Fruit fly (Drosophila melanogaster) whole organism, embryonic: ENCODE results near the gene Vps37B.

ENCODE experiments used
- ATbp ChIP-seq: fragments of 200-800 bp; sonication (Bioruptor generic); optimal IDR thresholded peaks from 2 replicates; lab custom pipeline; 2017; ENCODE audit warnings: missing biosample characterization, mild to moderate bottlenecking, missing genetic modification characterization, missing genetic modification reagents
- Aef1 ChIP-seq: fragments of 200-800 bp; sonication (Bioruptor generic); IDR thresholded peaks from 3 replicates; pipeline ENCODE4 v1.3.6; 2022; ENCODE audit warnings: missing biosample characterization, missing genetic modification characterization
- Antp ChIP-seq: fragments of 200-800 bp; sonication (Bioruptor generic); optimal IDR thresholded peaks from 3 replicates; lab custom pipeline; 2016; ENCODE audit warnings: missing biosample characterization, missing genetic modification characterization
- CG10543 ChIP-seq: fragments of 200-800 bp; sonication (Bioruptor generic); optimal IDR thresholded peaks from 3 replicates; lab custom pipeline; 2017; ENCODE audit warnings: missing biosample characterization, mild to moderate bottlenecking, missing genetic modification characterization, moderate library complexity
- CG10979 ChIP-seq: fragments of 200-800 bp; sonication (Bioruptor generic); optimal IDR thresholded peaks from 2 replicates; lab custom pipeline; 2018; ENCODE audit warnings: missing biosample characterization, mild to moderate bottlenecking, missing genetic modification characterization, moderate library complexity
- CG11093 ChIP-seq: fragments of 200-800 bp; sonication (Bioruptor generic); IDR thresholded peaks from 3 replicates; pipeline ENCODE4 v1.3.6; 2022; ENCODE audit warnings: missing biosample characterization, missing genetic modification characterization
- CG12071 ChIP-seq: fragments of 200-800 bp; sonication (Bioruptor generic); optimal IDR thresholded peaks from 3 replicates; lab custom pipeline; 2018; ENCODE audit warnings: missing biosample characterization, mild to moderate bottlenecking, missing genetic modification characterization
- CG14710 ChIP-seq: fragments of 200-800 bp; sonication (Bioruptor generic); optimal IDR thresholded peaks from 3 replicates; lab custom pipeline; 2019; ENCODE audit warnings: missing biosample characterization, mild to moderate bottlenecking, missing genetic modification characterization, moderate library complexity
- CG1647 ChIP-seq: fragments of 200-800 bp; sonication (Bioruptor generic); optimal IDR thresholded peaks from 3 replicates; lab custom pipeline; 2016; ENCODE audit warnings: missing biosample characterization, missing genetic modification characterization
- CG17829 ChIP-seq: fragments of 200-800 bp; optimal IDR thresholded peaks from 2 replicates; lab custom pipeline; 2019; ENCODE audit warnings: missing biosample characterization, mild to moderate bottlenecking, missing genetic modification characterization, moderate library complexity
- CG2712 ChIP-seq: fragments of 200-800 bp; optimal IDR thresholded peaks from 3 replicates; lab custom pipeline; 2019; ENCODE audit warnings: missing biosample characterization, mild to moderate bottlenecking, missing genetic modification characterization, moderate library complexity
- CG33213 ChIP-seq: fragments of 200-800 bp; sonication (Bioruptor generic); optimal IDR thresholded peaks from 3 replicates; lab custom pipeline; 2016; ENCODE audit warnings: missing biosample characterization, missing genetic modification characterization
- CG4424 ChIP-seq: fragments of 200-800 bp; sonication (Bioruptor generic); optimal IDR thresholded peaks from 3 replicates; lab custom pipeline; 2016; ENCODE audit warnings: missing biosample characterization, missing genetic modification characterization
- CG4820 ChIP-seq: fragments of 200-800 bp; sonication (Bioruptor generic); optimal IDR thresholded peaks from 3 replicates; lab custom pipeline; 2016; ENCODE audit warnings: missing biosample characterization, missing genetic modification characterization
- CG6689 ChIP-seq: fragments of 200-800 bp; sonication (Bioruptor generic); IDR thresholded peaks from 2 replicates; pipeline ENCODE4 v1.3.6; 2022; ENCODE audit warnings: missing biosample characterization, missing genetic modification characterization
- CG8924 ChIP-seq: fragments of 200-800 bp; optimal IDR thresholded peaks from 3 replicates; lab custom pipeline; 2019; ENCODE audit warnings: missing biosample characterization, mild to moderate bottlenecking, missing genetic modification characterization, moderate library complexity
- CrebB ChIP-seq: fragments of 200-800 bp; sonication (Bioruptor generic); optimal IDR thresholded peaks from 3 replicates; lab custom pipeline; 2018; ENCODE audit warnings: missing biosample characterization, mild to moderate bottlenecking, missing genetic modification characterization
- D ChIP-seq, 2 experiments: fragments of 200-800 bp in 1 of 2; fragments of >200 bp in 1 of 2; sonication (Bioruptor generic) in 1 of 2; optimal IDR thresholded peaks; 2 replicates in 1 of 2; 3 replicates in 1 of 2; lab custom pipeline; 2017; ENCODE audit warnings: mild to moderate bottlenecking in 1 of 2, missing biosample characterization in 1 of 2, missing genetic modification characterization in 1 of 2, missing genetic modification reagents in 1 of 2
- Dref ChIP-seq: fragments of 200-800 bp; sonication (Bioruptor generic); IDR thresholded peaks from 2 replicates; pipeline ENCODE4 v1.3.6; 2022; ENCODE audit warnings: missing biosample characterization, missing genetic modification characterization
- Ets97D ChIP-seq: fragments of 200-800 bp; sonication (Bioruptor generic); optimal IDR thresholded peaks from 3 replicates; lab custom pipeline; 2016; ENCODE audit warnings: missing biosample characterization, missing genetic modification characterization
- H15 ChIP-seq: fragments of 200-800 bp; sonication (Bioruptor generic); IDR thresholded peaks from 3 replicates; pipeline ENCODE4 v1.3.6; 2022; ENCODE audit warnings: missing biosample characterization, missing genetic modification characterization
- HLH3B ChIP-seq: fragments of 200-800 bp; sonication (Bioruptor generic); IDR thresholded peaks from 2 replicates; pipeline ENCODE4 v1.3.6; 2022; ENCODE audit warnings: missing biosample characterization, missing genetic modification characterization
- HmgD ChIP-seq: fragments of 200-800 bp; sonication (Bioruptor generic); optimal IDR thresholded peaks from 3 replicates; lab custom pipeline; 2016; ENCODE audit warnings: missing biosample characterization, missing genetic modification characterization
- Hsf ChIP-seq: fragments of 200-800 bp; sonication (Bioruptor generic); optimal IDR thresholded peaks from 3 replicates; lab custom pipeline; 2016; ENCODE audit warnings: missing biosample characterization, missing genetic modification characterization
- Mad ChIP-seq: fragments of 200-800 bp; sonication (Bioruptor generic); optimal IDR thresholded peaks from 2 replicates; lab custom pipeline; 2016; ENCODE audit warnings: missing biosample characterization, missing genetic modification characterization
- Myb ChIP-seq: fragments of 200-800 bp; sonication (Bioruptor generic); optimal IDR thresholded peaks from 2 replicates; lab custom pipeline; 2016; ENCODE audit warnings: missing biosample characterization, missing genetic modification characterization
- Ssrp ChIP-seq: fragments of 200-800 bp; sonication (Bioruptor generic); optimal IDR thresholded peaks from 2 replicates; lab custom pipeline; 2018; ENCODE audit warnings: missing biosample characterization, mild to moderate bottlenecking, missing genetic modification characterization, moderate library complexity
- Stat92E ChIP-seq, 3 experiments: fragments of >200 bp in 2 of 3; fragments of 200-800 bp in 1 of 3; sonication (Bioruptor generic) in 1 of 3; optimal IDR thresholded peaks; 2 replicates each; lab custom pipeline; 2017 to 2019; ENCODE audit warnings: missing biosample characterization in 3 of 3, missing genetic modification characterization in 3 of 3, mild to moderate bottlenecking in 1 of 3, moderate library complexity in 1 of 3
- bsh ChIP-seq, 2 experiments: fragments of 200-800 bp; sonication (Bioruptor generic); optimal IDR thresholded peaks; 2 replicates each; lab custom pipeline; 2017 to 2018; ENCODE audit warnings: mild to moderate bottlenecking in 2 of 2, missing biosample characterization in 2 of 2, missing genetic modification characterization in 2 of 2, moderate library complexity in 1 of 2
- chm ChIP-seq: fragments of 200-800 bp; sonication (Bioruptor generic); IDR thresholded peaks from 2 replicates; pipeline ENCODE4 v1.3.6; 2022; ENCODE audit warnings: missing biosample characterization, missing genetic modification characterization
- corto ChIP-seq: fragments of 200-800 bp; sonication (Bioruptor generic); optimal IDR thresholded peaks from 2 replicates; lab custom pipeline; 2016; ENCODE audit warnings: missing biosample characterization, mild to moderate bottlenecking, missing genetic modification characterization, moderate library complexity
- dmrt99B ChIP-seq: fragments of 200-800 bp; sonication (Bioruptor generic); optimal IDR thresholded peaks from 2 replicates; lab custom pipeline; 2018; ENCODE audit warnings: missing biosample characterization, mild to moderate bottlenecking, missing genetic modification characterization, moderate library complexity
- dysf ChIP-seq: fragments of 200-800 bp; sonication (Bioruptor generic); IDR thresholded peaks from 3 replicates; pipeline ENCODE4 v1.3.6; 2022; ENCODE audit warnings: missing biosample characterization, missing genetic modification characterization
- exex ChIP-seq: fragments of 200-800 bp; sonication (Bioruptor generic); optimal IDR thresholded peaks from 4 replicates; lab custom pipeline; 2018; ENCODE audit warnings: missing biosample characterization, mild to moderate bottlenecking, missing genetic modification characterization, moderate library complexity
- grau ChIP-seq: fragments of 200-800 bp; optimal IDR thresholded peaks from 3 replicates; lab custom pipeline; 2019; ENCODE audit warnings: missing biosample characterization, mild to moderate bottlenecking, missing genetic modification characterization, moderate library complexity
- her ChIP-seq: fragments of 200-800 bp; sonication (Bioruptor generic); optimal IDR thresholded peaks from 2 replicates; lab custom pipeline; 2016; ENCODE audit warnings: missing biosample characterization, missing genetic modification characterization
- inv ChIP-seq: fragments of 200-800 bp; sonication (Bioruptor generic); IDR thresholded peaks from 2 replicates; pipeline ENCODE4 v1.3.6; 2022; ENCODE audit warnings: missing biosample characterization, missing genetic modification characterization; ENCODE audit not compliant: partially characterized antibody
- klu ChIP-seq: fragments of 200-800 bp; sonication (Bioruptor generic); IDR thresholded peaks from 2 replicates; pipeline ENCODE4 v1.3.6; 2022; ENCODE audit warnings: missing biosample characterization, missing genetic modification characterization
- lmd ChIP-seq: fragments of 200-800 bp; sonication (Bioruptor generic); IDR thresholded peaks from 2 replicates; pipeline ENCODE4 v1.3.6; 2022; ENCODE audit warnings: missing biosample characterization, missing genetic modification characterization
- otp ChIP-seq: fragments of 200-800 bp; sonication (Bioruptor generic); IDR thresholded peaks from 3 replicates; pipeline ENCODE4, ENCODE4 v1.3.6; 2022; ENCODE audit warnings: missing biosample characterization, missing genetic modification characterization
- pros ChIP-seq: fragments of 200-800 bp; sonication (Bioruptor generic); optimal IDR thresholded peaks from 3 replicates; lab custom pipeline; 2019; ENCODE audit warnings: missing biosample characterization, mild to moderate bottlenecking, missing genetic modification characterization, moderate library complexity
- salm ChIP-seq: fragments of 200-800 bp; sonication (Bioruptor generic); optimal IDR thresholded peaks from 2 replicates; lab custom pipeline; 2018; ENCODE audit warnings: missing biosample characterization, mild to moderate bottlenecking, missing genetic modification characterization
- sc ChIP-seq, 3 experiments: fragments of >200 bp in 2 of 3; fragments of 200-800 bp in 1 of 3; sonication (Bioruptor generic) in 1 of 3; optimal IDR thresholded peaks; 2 replicates in 2 of 3; 3 replicates in 1 of 3; lab custom pipeline; 2017; ENCODE audit warnings: mild to moderate bottlenecking in 1 of 3, missing biosample characterization in 1 of 3, missing genetic modification characterization in 1 of 3, missing genetic modification reagents in 1 of 3
- slou ChIP-seq: fragments of 200-800 bp; sonication (Bioruptor generic); optimal IDR thresholded peaks from 3 replicates; lab custom pipeline; 2016; ENCODE audit warnings: missing biosample characterization, missing genetic modification characterization
- slp2 ChIP-seq: fragments of 200-800 bp; sonication (Bioruptor generic); optimal IDR thresholded peaks from 2 replicates; lab custom pipeline; 2016; ENCODE audit warnings: missing biosample characterization, missing genetic modification characterization
- stc ChIP-seq: fragments of 200-800 bp; sonication (Bioruptor generic); IDR thresholded peaks from 2 replicates; pipeline ENCODE4 v1.3.6; 2022; ENCODE audit warnings: missing biosample characterization, missing genetic modification characterization
- trem ChIP-seq: fragments of 200-800 bp; optimal IDR thresholded peaks from 3 replicates; lab custom pipeline; 2019; ENCODE audit warnings: missing biosample characterization, mild to moderate bottlenecking, missing genetic modification characterization, moderate library complexity
- zen2 ChIP-seq: fragments of 200-800 bp; sonication (Bioruptor generic); IDR thresholded peaks from 3 replicates; pipeline ENCODE4 v1.3.6; 2022; ENCODE audit warnings: missing biosample characterization, missing genetic modification characterization; ENCODE audit not compliant: partially characterized antibody
- zfh1 ChIP-seq: fragments of 200-800 bp; sonication (Bioruptor generic); IDR thresholded peaks from 3 replicates; pipeline ENCODE4 v1.3.6; 2022; ENCODE audit warnings: missing biosample characterization, missing genetic modification characterization

Vps37B gene

DNA sequence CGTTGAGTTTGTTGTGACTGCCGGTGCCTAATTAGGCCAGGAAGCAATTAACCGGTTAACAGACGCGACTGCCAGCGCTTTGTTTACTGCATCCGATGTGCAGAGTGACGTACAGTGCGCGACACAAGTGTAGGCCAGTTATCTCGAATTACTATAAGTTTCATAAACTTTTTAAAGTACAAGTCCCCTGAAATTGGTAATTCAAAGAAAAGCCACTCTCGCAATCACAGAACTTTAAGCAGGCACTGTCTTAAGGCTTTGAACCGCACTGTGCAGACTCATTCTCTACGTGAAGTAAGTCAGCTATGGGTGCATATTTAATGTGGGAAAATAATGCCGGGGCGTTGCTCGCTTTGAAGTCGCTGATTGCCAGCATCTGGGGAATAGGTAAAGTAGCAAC lies 16.5 kb upstream of the Vps37B start (continued):
- TF ChIP-seq klu (no peak), CG33213 (GFP tag; lab: Kevin White, UChicago) (no peak), lmd (peak; percentile 43; the same call in 1 of the 2 replicates), CG10543 (GFP tag; lab: Kevin White, UChicago) (no peak), slou (no peak), zfh1 (peak; percentile 58; the same call in 1 of the 3 replicates), Hsf (GFP tag; lab: Kevin White, UChicago) (peak; percentile 12), ATbp (GFP tag; lab: Kevin White, UChicago) (peak; percentile 65), CG1647 (peak; percentile 27), CG8924 (tag; lab: Kevin White, UChicago) (peak; percentile 15), exex (tag; lab: Kevin White, UChicago) (no peak), trem (peak; percentile 13), CrebB (tag; lab: Kevin White, UChicago) (no peak), inv (GFP tag; lab: Robert Waterston, UW) (no peak), Dref (GFP tag; lab: Robert Waterston, UW) (no peak), bsh (GFP tag; optimal IDR thresholded peaks at IDR 0.05; lab: Kevin White, UChicago) (peak; percentile 73 to 77), HLH3B (peak; percentile 43; the same call in 1 of the 2 replicates), Mad (GFP tag; lab: Kevin White, UChicago) (no peak), Aef1 (GFP tag; lab: Robert Waterston, UW) (0 out of 3 replicates have a peak, but pooled peaks have one; percentile 34), HmgD (GFP tag; lab: Kevin White, UChicago) (no peak), Myb (GFP tag; lab: Kevin White, UChicago) (peak; percentile 6), pros (GFP tag; lab: Kevin White, UChicago) (no peak), Stat92E (GFP tag; optimal IDR thresholded peaks at IDR 0.05; lab: Kevin White, UChicago) (peak in 1 of 3 experiments; percentile 0), CG4424 (peak; percentile 1), corto (no peak), salm (tag; lab: Kevin White, UChicago) (no peak), her (no peak), dysf (peak; percentile 57; the same call in 1 of the 3 replicates), chm (GFP tag; lab: Robert Waterston, UW) (0 out of 2 replicates have a peak, but pooled peaks have one; percentile 45), CG2712 (tag; lab: Kevin White, UChicago) (peak; percentile 55), Antp (GFP tag; lab: Kevin White, UChicago) (peak; percentile 36), CG11093 (GFP tag; lab: Robert Waterston, UW) (0 out of 3 replicates have a peak, but pooled peaks have one; percentile 11), H15 (peak; percentile 65; the same call in 2 of the 3 replicates), sc (optimal IDR thresholded peaks at IDR 0.05; lab: Kevin White, UChicago) (no peak), sc (GFP tag; optimal IDR thresholded peaks at IDR 0.05; lab: Kevin White, UChicago) (peak; percentile 38), CG17829 (tag; lab: Kevin White, UChicago) (peak; percentile 44), CG4820 (GFP tag; lab: Kevin White, UChicago) (peak; percentile 44), Ets97D (no peak), CG14710 (tag; lab: Kevin White, UChicago) (peak; percentile 32), D (optimal IDR thresholded peaks at IDR 0.05; lab: Kevin White, UChicago) (no peak), D (GFP tag; optimal IDR thresholded peaks at IDR 0.05; lab: Kevin White, UChicago) (peak; percentile 43), grau (peak; percentile 27), CG10979 (peak; percentile 63), otp (peak; percentile 49; the same call in 1 of the 3 replicates), zen2 (GFP tag; lab: Robert Waterston, UW) (no peak), dmrt99B (tag; lab: Kevin White, UChicago) (peak; percentile 68), stc (0 out of 2 replicates have a peak, but pooled peaks have one; percentile 26), Ssrp (tag; lab: Kevin White, UChicago) (peak; percentile 55), CG6689 (GFP tag; lab: Robert Waterston, UW) (peak; percentile 41), CG12071 (GFP tag; lab: Kevin White, UChicago) (no peak), slp2 (GFP tag; lab: Kevin White, UChicago) (no peak)
